Worm (Caenorhabditis elegans): ENCODE data around the gene Y75B8A.18.

ce11 chrIII:12207574-12207973, 18.5 kb downstream of the Y75B8A.18 start:
- TF ChIP-seq lin-15B (tag; optimal IDR thresholded peaks at IDR 0.05) (no peak), ceh-28 (tag; optimal IDR thresholded peaks at IDR 0.05) (no peak), snpc-4 (tag; optimal IDR thresholded peaks at IDR 0.05) (no peak), fkh-10 (GFP tag; optimal IDR thresholded peaks at IDR 0.05) (no peak), fos-1 (tag; optimal IDR thresholded peaks at IDR 0.05) (no peak), fkh-2 (tag; optimal IDR thresholded peaks at IDR 0.05) (no peak), mml-1 (tag; optimal IDR thresholded peaks at IDR 0.05) (no peak)
